Fruit fly (Drosophila melanogaster): ENCODE data around the gene tara.

The tara gene

dm6 chr3R:16248500-16249025 is 23.1 kb downstream of the tara start (continued):
- no peak for TF ChIP-seq CG2129 (GFP tag; IDR thresholded peaks at IDR 0.05; ENCODE audit: partially characterized antibody)

dm6 chr3R:16249510-16249828 is 24.0 kb downstream of the tara start:
- TF ChIP-seq CG18619 (GFP tag; optimal IDR thresholded peaks at IDR 0.05) (peak; percentile 37), ftz-f1 (GFP tag; optimal IDR thresholded peaks at IDR 0.05) (peak; percentile 17), cas (GFP tag; IDR thresholded peaks at IDR 0.05) (no peak), dimm (GFP tag; IDR thresholded peaks at IDR 0.05) (no peak), CG17385 (GFP tag; optimal IDR thresholded peaks at IDR 0.05) (peak; percentile 62), CG13894 (tag; optimal IDR thresholded peaks at IDR 0.05) (peak; percentile 39), Chrac-16 (GFP tag; optimal IDR thresholded peaks at IDR 0.05) (no peak), sd (tag; optimal IDR thresholded peaks at IDR 0.05) (peak; percentile 69), gt (GFP tag; IDR thresholded peaks at IDR 0.05) (no peak), CG2678 (tag; optimal IDR thresholded peaks at IDR 0.05) (peak; percentile 8), CG10147 (GFP tag; optimal IDR thresholded peaks at IDR 0.05) (peak; percentile 53), HLH54F (GFP tag; optimal IDR thresholded peaks at IDR 0.05) (peak; percentile 10), Sox100B (GFP tag; optimal IDR thresholded peaks at IDR 0.05) (peak; percentile 1), CG17361 (GFP tag; IDR thresholded peaks at IDR 0.05) (no peak), CG12104 (GFP tag; optimal IDR thresholded peaks at IDR 0.05) (no peak), CG10274 (GFP tag; optimal IDR thresholded peaks at IDR 0.05) (peak; percentile 22), Fer2 (tag; optimal IDR thresholded peaks at IDR 0.05) (no peak), CG14710 (tag; optimal IDR thresholded peaks at IDR 0.05) (no peak), Meics (GFP tag; optimal IDR thresholded peaks at IDR 0.05) (peak; percentile 7), sqz (GFP tag; optimal IDR thresholded peaks at IDR 0.05) (no peak), gfzf (GFP tag; optimal IDR thresholded peaks at IDR 0.05) (peak; percentile 31), salm (tag; optimal IDR thresholded peaks at IDR 0.05) (no peak), CG8290 (GFP tag; optimal IDR thresholded peaks at IDR 0.05) (no peak), CG8290 (tag; optimal IDR thresholded peaks at IDR 0.05) (peak in 1 of 2 experiments; percentile 73), Jarid2 (GFP tag; optimal IDR thresholded peaks at IDR 0.05) (peak; percentile 16), Oli (tag; optimal IDR thresholded peaks at IDR 0.05) (peak; percentile 4), CG9817 (tag; optimal IDR thresholded peaks at IDR 0.05) (peak; percentile 6), bcd (GFP tag; optimal IDR thresholded peaks at IDR 0.05) (peak; percentile 14), Myb (GFP tag; optimal IDR thresholded peaks at IDR 0.05) (peak; percentile 25), CG7928 (GFP tag; optimal IDR thresholded peaks at IDR 0.05) (peak; percentile 15), stwl (tag; optimal IDR thresholded peaks at IDR 0.05) (peak; percentile 84), Dp (GFP tag; optimal IDR thresholded peaks at IDR 0.05) (peak; percentile 46), pho (GFP tag; optimal IDR thresholded peaks at IDR 0.05) (peak; percentile 20), CG43689 (GFP tag; IDR thresholded peaks at IDR 0.05) (no peak), Blimp-1 (GFP tag; optimal IDR thresholded peaks at IDR 0.05) (no peak)

- TF ChIP-seq Dbx (GFP tag; IDR thresholded peaks at IDR 0.05) (no peak), CG1792 (GFP tag; optimal IDR thresholded peaks at IDR 0.05) (no peak), CG16815 (GFP tag; optimal IDR thresholded peaks at IDR 0.05) (no peak), CG31388 (GFP tag; optimal IDR thresholded peaks at IDR 0.05) (no peak), Oli (tag; optimal IDR thresholded peaks at IDR 0.05) (peak; percentile 3), al (GFP tag; IDR thresholded peaks at IDR 0.05) (no peak), CG8089 (GFP tag; optimal IDR thresholded peaks at IDR 0.05) (no peak), E2f2 (GFP tag; IDR thresholded peaks at IDR 0.05) (no peak), NfI (GFP tag; optimal IDR thresholded peaks at IDR 0.05) (peak; percentile 51), D19A (tag; optimal IDR thresholded peaks at IDR 0.05) (peak; percentile 60), ara (GFP tag; IDR thresholded peaks at IDR 0.05) (no peak), Sry-δ (GFP tag; optimal IDR thresholded peaks at IDR 0.05) (peak; percentile 79), Abd-B (GFP tag; optimal IDR thresholded peaks at IDR 0.05) (peak; percentile 22), Dip2 (GFP tag; IDR thresholded peaks at IDR 0.05) (no peak)
These were observed 24.7 kb downstream of the tara start for dm6 chr3R:16249829-16250814.
